Fruit fly (Drosophila melanogaster) S2 (cell line): ENCODE results near the gene Ir92a.

Experiments
- CG8478 ChIP-seq: fragments of >200 bp; optimal IDR thresholded peaks from 2 replicates; lab custom pipeline; 2018
- CTCF ChIP-seq, 2 experiments: fragments of >200 bp; optimal IDR thresholded peaks; 2 replicates each; lab custom pipeline; 2018

DNA sequence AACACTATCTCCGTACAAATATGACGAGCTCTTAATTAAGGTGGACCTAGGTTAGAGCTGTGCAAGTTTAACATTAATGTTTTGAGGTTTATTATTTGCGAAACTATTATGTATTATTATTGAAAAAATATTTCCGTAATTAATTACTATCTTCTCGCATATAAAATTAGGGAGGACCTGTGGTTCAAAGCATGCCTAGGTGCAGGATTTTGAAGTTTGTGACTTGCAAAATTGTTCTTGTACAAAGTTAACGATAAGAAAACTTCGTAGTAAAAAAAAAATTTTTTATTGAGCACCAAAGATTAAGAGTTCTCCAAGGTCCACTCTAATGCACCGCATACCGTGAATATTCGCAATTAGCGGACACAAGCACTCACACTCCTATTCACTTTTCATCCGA is 25.9 kb upstream of the Ir92a start:
- no peak for TF ChIP-seq CG8478
- TF ChIP-seq CTCF (optimal IDR thresholded peaks at IDR 0.05; lab: Kevin White, UChicago), result no peak
